Fruit fly (Drosophila melanogaster) whole organism, pupa: ENCODE data around the gene Coq3.

Experiments used
- CG12605 ChIP-seq: fragments of 200-800 bp; sonication (Bioruptor generic); IDR thresholded peaks from 2 replicates; pipeline ENCODE4 v1.3.6; 2022; ENCODE audit warnings: missing biosample characterization, missing genetic modification characterization
- CG14655 ChIP-seq: fragments of 200-800 bp; sonication (Bioruptor generic); optimal IDR thresholded peaks from 3 replicates; lab custom pipeline; 2017; ENCODE audit warnings: mild to moderate bottlenecking, missing biosample characterization, missing genetic modification reagents, missing genetic modification characterization
- CG32121 ChIP-seq: fragments of 200-800 bp; sonication (Bioruptor generic); IDR thresholded peaks from 2 replicates; pipeline ENCODE4 v1.3.6; 2022; ENCODE audit warnings: missing biosample characterization, missing genetic modification characterization
- CG34367 ChIP-seq: fragments of 200-800 bp; sonication (Bioruptor generic); optimal IDR thresholded peaks from 2 replicates; lab custom pipeline; 2018; ENCODE audit warnings: missing biosample characterization, mild to moderate bottlenecking, missing genetic modification characterization
- fd96Ca ChIP-seq: fragments of 200-800 bp; sonication (Bioruptor generic); IDR thresholded peaks from 3 replicates; pipeline ENCODE4 v1.3.6; 2022; ENCODE audit warnings: missing biosample characterization, missing genetic modification characterization
- gl ChIP-seq: fragments of 200-800 bp; sonication (Bioruptor generic); optimal IDR thresholded peaks from 2 replicates; lab custom pipeline; 2018; ENCODE audit warnings: missing biosample characterization, mild to moderate bottlenecking, missing genetic modification characterization

- TF ChIP-seq CG12605 (no peak), CG34367 (tag; lab: Kevin White, UChicago) (no peak), fd96Ca (GFP tag; lab: Robert Waterston, UW) (no peak), gl (tag; lab: Kevin White, UChicago) (no peak), CG14655 (GFP tag; lab: Kevin White, UChicago) (no peak), CG32121 (GFP tag; lab: Robert Waterston, UW) (no peak)
These were observed 29.3 kb upstream of the Coq3 start for dm6 chr2L:21187753-21188152.
